Worm (Caenorhabditis elegans): ENCODE measurements around the gene zig-10.

ce11 chrII:6386467-6386866, 12.0 kb upstream of the zig-10 start, which contains the start of gene F58F12.4:
- TF ChIP-seq attf-3 (GFP tag; conservative IDR thresholded peaks at IDR 0.05) (no peak), snpc-4 (GFP tag; optimal IDR thresholded peaks at IDR 0.05) (no peak), snpc-4 (tag; optimal IDR thresholded peaks at IDR 0.05) (no peak), F55B11.4 (tag; optimal IDR thresholded peaks at IDR 0.05; ENCODE audit: borderline replicate concordance, insufficient read depth) (no peak), lag-1 (GFP tag; IDR thresholded peaks at IDR 0.05) (no peak), F23B12.7 (tag; optimal IDR thresholded peaks at IDR 0.05; ENCODE audit: insufficient read depth) (no peak), lsy-27 (tag; optimal IDR thresholded peaks at IDR 0.05; ENCODE audit: borderline replicate concordance, insufficient read depth) (no peak), unc-62 (GFP tag; optimal IDR thresholded peaks at IDR 0.05) (no peak), aptf-3 (GFP tag; IDR thresholded peaks at IDR 0.05) (no peak), ets-4 (GFP tag; optimal IDR thresholded peaks at IDR 0.05) (no peak)
